Fruit fly (Drosophila melanogaster) whole organism: ENCODE results near the gene CG5681.

Experiments used
- CG8478 ChIP-seq: fragments of >200 bp; optimal IDR thresholded peaks from 2 replicates; lab custom pipeline; 2018; ENCODE audit warnings: inconsistent platforms
- EcR ChIP-seq, 2 experiments: fragments of >200 bp; optimal IDR thresholded peaks; 2 replicates each; lab custom pipeline; 2017; ENCODE audit warnings: missing biosample characterization in 2 of 2, missing genetic modification characterization in 2 of 2, missing genetic modification reagents in 2 of 2
- pan ChIP-seq: fragments of >200 bp; optimal IDR thresholded peaks from 2 replicates; lab custom pipeline; 2017
- psq ChIP-seq: fragments of >200 bp; optimal IDR thresholded peaks from 2 replicates; lab custom pipeline; 2017
- usp ChIP-seq: fragments of >200 bp; optimal IDR thresholded peaks from 2 replicates; lab custom pipeline; 2017; ENCODE audit warnings: missing biosample characterization, missing genetic modification characterization, mixed read lengths

dm6 chr2L:17963071-17963567 lies 23.1 kb upstream of the CG5681 start, which contains the start of gene CG5674:
- TF ChIP-seq usp (GFP tag; lab: Kevin White, UChicago) (no peak), psq (lab: Kevin White, UChicago) (no peak), EcR (GFP tag; optimal IDR thresholded peaks at IDR 0.05; lab: Kevin White, UChicago) (no peak), CG8478 (lab: Kevin White, UChicago) (no peak), pan (lab: Kevin White, UChicago) (no peak)
